Worm (Caenorhabditis elegans) whole organism, L3 larva: ENCODE results near the gene chil-27.

ENCODE experiments used
- R02D3.7 ChIP-seq: fragments of 150-350 bp; optimal IDR thresholded peaks from 2 replicates; lab custom pipeline; 2014; ENCODE audit warnings: missing biosample characterization, missing genetic modification characterization
- ZK546.5 ChIP-seq: sonication (generic microtip); optimal IDR thresholded peaks from 2 replicates; lab custom pipeline; 2017; ENCODE audit warnings: missing biosample characterization, missing genetic modification characterization
- aly-2 ChIP-seq: fragments of 150-350 bp; optimal IDR thresholded peaks from 2 replicates; lab custom pipeline; 2014; ENCODE audit warnings: missing biosample characterization, missing genetic modification characterization
- ama-1 ChIP-seq: fragments of 150-350 bp; optimal IDR thresholded peaks from 2 replicates; lab custom pipeline; 2018
- ceh-16 ChIP-seq: sonication (generic microtip); optimal IDR thresholded peaks from 2 replicates; lab custom pipeline; 2017; ENCODE audit warnings: missing biosample characterization, missing genetic modification characterization
- ceh-28 ChIP-seq: fragments of 150-350 bp; optimal IDR thresholded peaks from 2 replicates; lab custom pipeline; 2014; ENCODE audit warnings: missing biosample characterization, missing genetic modification reagents, missing genetic modification characterization
- ceh-9 ChIP-seq: sonication (generic microtip); optimal IDR thresholded peaks from 2 replicates; lab custom pipeline; 2018; ENCODE audit warnings: missing biosample characterization, missing genetic modification characterization
- daf-12 ChIP-seq: fragments of 150-350 bp; optimal IDR thresholded peaks from 2 replicates; lab custom pipeline; 2014; ENCODE audit warnings: missing biosample characterization, missing genetic modification reagents, missing genetic modification characterization
- egl-27 ChIP-seq: sonication (generic microtip); optimal IDR thresholded peaks from 4 replicates; lab custom pipeline; 2017; ENCODE audit warnings: missing biosample characterization, missing genetic modification reagents, missing genetic modification characterization
- egl-5 ChIP-seq: fragments of 150-350 bp; optimal IDR thresholded peaks from 2 replicates; lab custom pipeline; 2017; ENCODE audit warnings: missing biosample characterization, missing genetic modification reagents, missing genetic modification characterization, inconsistent platforms
- elt-1 ChIP-seq: fragments of 150-350 bp; optimal IDR thresholded peaks from 2 replicates; lab custom pipeline; 2014; ENCODE audit warnings: missing biosample characterization, missing genetic modification characterization
- elt-3 ChIP-seq, 3 experiments: fragments of 150-350 bp in 1 of 3; sonication (generic microtip) in 2 of 3; optimal IDR thresholded peaks; 2 replicates in 2 of 3; 4 replicates in 1 of 3; lab custom pipeline; 2014 to 2017; ENCODE audit warnings: missing biosample characterization in 3 of 3, missing genetic modification characterization in 3 of 3
- eor-1 ChIP-seq, 2 experiments: fragments of 150-350 bp; optimal IDR thresholded peaks; 2 replicates each; lab custom pipeline; 2014 to 2018; ENCODE audit warnings: missing biosample characterization in 2 of 2, missing genetic modification characterization in 2 of 2
- fkh-10 ChIP-seq: sonication (generic microtip); optimal IDR thresholded peaks from 2 replicates; lab custom pipeline; 2017; ENCODE audit warnings: missing biosample characterization, missing genetic modification reagents, missing genetic modification characterization
- fkh-2 ChIP-seq: fragments of 150-350 bp; optimal IDR thresholded peaks from 2 replicates; lab custom pipeline; 2014; ENCODE audit warnings: missing biosample characterization, missing genetic modification reagents, missing genetic modification characterization
- fos-1 ChIP-seq: fragments of 150-350 bp; optimal IDR thresholded peaks from 2 replicates; lab custom pipeline; 2014; ENCODE audit warnings: missing biosample characterization, missing genetic modification characterization
- hmg-11 ChIP-seq: sonication (generic microtip); optimal IDR thresholded peaks from 2 replicates; lab custom pipeline; 2016; ENCODE audit warnings: missing genetic modification characterization, missing compliant biosample characterization
- lin-15B ChIP-seq: fragments of 150-350 bp; optimal IDR thresholded peaks from 2 replicates; lab custom pipeline; 2014; ENCODE audit warnings: missing biosample characterization, missing genetic modification characterization
- lin-39 ChIP-seq: fragments of 150-350 bp; optimal IDR thresholded peaks from 2 replicates; lab custom pipeline; 2018; ENCODE audit warnings: missing biosample characterization, missing genetic modification reagents, missing genetic modification characterization
- mml-1 ChIP-seq: fragments of 150-350 bp; sonication (generic microtip); optimal IDR thresholded peaks from 3 replicates; lab custom pipeline; 2014; ENCODE audit warnings: missing biosample characterization, missing genetic modification characterization
- nfya-1 ChIP-seq: sonication (generic microtip); optimal IDR thresholded peaks from 2 replicates; lab custom pipeline; 2017; ENCODE audit warnings: missing genetic modification characterization, mild to moderate bottlenecking, missing compliant biosample characterization, antibody characterized with exemption, moderate library complexity; ENCODE audit not compliant: insufficient read depth
- nhr-11 ChIP-seq: fragments of 150-350 bp; optimal IDR thresholded peaks from 2 replicates; lab custom pipeline; 2014; ENCODE audit warnings: missing biosample characterization, missing genetic modification characterization
- nhr-12 ChIP-seq: fragments of 150-350 bp; optimal IDR thresholded peaks from 2 replicates; lab custom pipeline; 2014; ENCODE audit warnings: missing biosample characterization, missing genetic modification characterization
- nhr-23 ChIP-seq: fragments of 150-350 bp; optimal IDR thresholded peaks from 2 replicates; lab custom pipeline; 2014; ENCODE audit warnings: missing biosample characterization, missing genetic modification reagents, missing genetic modification characterization
- nhr-237 ChIP-seq: fragments of 150-350 bp; optimal IDR thresholded peaks from 2 replicates; lab custom pipeline; 2014; ENCODE audit warnings: missing biosample characterization, missing genetic modification characterization
- nhr-25 ChIP-seq: sonication (generic microtip); optimal IDR thresholded peaks from 2 replicates; lab custom pipeline; 2017; ENCODE audit warnings: missing biosample characterization, missing genetic modification characterization
- nhr-43 ChIP-seq: sonication (generic microtip); optimal IDR thresholded peaks from 2 replicates; lab custom pipeline; 2016; ENCODE audit warnings: mild to moderate bottlenecking, missing genetic modification characterization, missing compliant biosample characterization; ENCODE audit not compliant: poor library complexity, severe bottlenecking
- nhr-76 ChIP-seq: fragments of 150-350 bp; sonication (generic microtip); optimal IDR thresholded peaks from 5 replicates; lab custom pipeline; 2014; ENCODE audit warnings: missing biosample characterization, missing genetic modification characterization
- pha-4 ChIP-seq: fragments of 150-350 bp; optimal IDR thresholded peaks from 2 replicates; lab custom pipeline; 2014; ENCODE audit warnings: missing biosample characterization, missing genetic modification reagents, missing genetic modification characterization
- pqm-1 ChIP-seq: fragments of 150-350 bp; optimal IDR thresholded peaks from 2 replicates; lab custom pipeline; 2017; ENCODE audit warnings: missing biosample characterization, missing genetic modification characterization, inconsistent platforms
- sea-2 ChIP-seq: fragments of 150-350 bp; sonication (generic microtip); optimal IDR thresholded peaks from 4 replicates; lab custom pipeline; 2014; ENCODE audit warnings: missing biosample characterization, missing genetic modification reagents, missing genetic modification characterization
- snpc-4 ChIP-seq: fragments of 150-350 bp; optimal IDR thresholded peaks from 2 replicates; lab custom pipeline; 2014; ENCODE audit warnings: missing biosample characterization, missing genetic modification characterization
- unc-39 ChIP-seq: sonication (generic microtip); optimal IDR thresholded peaks from 4 replicates; lab custom pipeline; 2017; ENCODE audit warnings: missing biosample characterization, missing genetic modification characterization
- unc-62 ChIP-seq: fragments of 150-350 bp; sonication (generic microtip); optimal IDR thresholded peaks from 4 replicates; lab custom pipeline; 2014; ENCODE audit warnings: missing biosample characterization, missing genetic modification reagents, missing genetic modification characterization
- zag-1 ChIP-seq: fragments of 150-350 bp; optimal IDR thresholded peaks from 2 replicates; lab custom pipeline; 2014; ENCODE audit warnings: missing biosample characterization, missing genetic modification characterization
- ztf-4 ChIP-seq: fragments of 150-350 bp; optimal IDR thresholded peaks from 2 replicates; lab custom pipeline; 2014; ENCODE audit warnings: missing biosample characterization, missing genetic modification characterization

chil-27 gene

DNA sequence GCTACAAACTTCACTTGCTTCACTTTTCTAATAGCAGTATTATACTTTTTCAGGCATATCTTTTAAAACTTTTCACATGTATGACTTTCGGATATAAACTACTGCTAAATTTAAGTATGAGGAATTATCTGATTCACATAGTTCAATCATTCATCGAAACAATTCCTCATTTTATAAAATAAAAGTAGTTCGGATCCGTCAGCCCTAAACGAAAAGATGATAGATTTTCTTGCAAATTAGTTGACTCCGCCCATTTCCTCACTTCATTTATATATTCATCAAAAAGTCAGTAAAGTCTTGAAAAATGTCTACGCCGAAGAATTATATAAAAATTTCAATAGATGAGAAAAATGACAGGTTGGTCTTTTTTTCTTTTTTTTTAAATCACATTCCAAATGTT lies at the start of gene chil-27:
Gene chil-27 (plus strand): TSS at position 301 of the 400 bp plus-strand sequence.
- no peak for TF ChIP-seq eor-1 (tag; optimal IDR thresholded peaks at IDR 0.05; lab: Kevin White, UChicago)
- no peak for TF ChIP-seq mml-1
- TF ChIP-seq nhr-11 (tag; lab: Kevin White, UChicago) = no peak
- TF ChIP-seq R02D3.7 = no peak
- no peak for TF ChIP-seq fos-1
- no peak for TF ChIP-seq nhr-12 (tag; lab: Kevin White, UChicago)
- TF ChIP-seq nhr-23 = no peak
- TF ChIP-seq zag-1 (tag; lab: Kevin White, UChicago) = no peak
- TF ChIP-seq hmg-11 (tag; lab: Kevin White, UChicago) = no peak
- no peak for TF ChIP-seq ceh-16 (tag; lab: Kevin White, UChicago)
- no peak for TF ChIP-seq ceh-28 (tag; lab: Kevin White, UChicago)
- no peak for TF ChIP-seq ZK546.5
- no peak for TF ChIP-seq nfya-1
- no peak for TF ChIP-seq egl-27 (tag; lab: Kevin White, UChicago)
- TF ChIP-seq ceh-9 (tag; lab: Kevin White, UChicago) = no peak

DNA sequence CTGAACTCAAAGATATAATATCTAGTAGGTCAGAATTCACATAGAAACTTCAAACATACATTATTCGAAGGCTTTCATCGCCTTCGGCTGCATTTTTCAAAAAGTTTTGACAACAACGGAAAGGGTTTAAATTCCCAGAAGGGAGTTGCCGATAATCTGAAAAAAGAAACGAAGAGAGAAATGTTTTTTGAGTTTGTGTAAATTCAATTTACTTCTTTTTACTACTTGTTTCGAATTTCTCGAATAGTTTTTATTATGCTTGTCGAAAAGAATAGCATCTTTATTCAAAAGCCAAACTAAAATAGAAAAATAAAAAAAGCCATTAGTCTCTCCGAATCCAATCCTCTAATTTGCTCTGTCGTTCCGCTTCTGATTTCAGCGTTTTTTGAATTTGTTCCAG lies 46.5 kb upstream of the chil-27 start:
- no peak for TF ChIP-seq nhr-237
- TF ChIP-seq fkh-10 (GFP tag; lab: Kevin White, UChicago) = peak; percentile 75

DNA sequence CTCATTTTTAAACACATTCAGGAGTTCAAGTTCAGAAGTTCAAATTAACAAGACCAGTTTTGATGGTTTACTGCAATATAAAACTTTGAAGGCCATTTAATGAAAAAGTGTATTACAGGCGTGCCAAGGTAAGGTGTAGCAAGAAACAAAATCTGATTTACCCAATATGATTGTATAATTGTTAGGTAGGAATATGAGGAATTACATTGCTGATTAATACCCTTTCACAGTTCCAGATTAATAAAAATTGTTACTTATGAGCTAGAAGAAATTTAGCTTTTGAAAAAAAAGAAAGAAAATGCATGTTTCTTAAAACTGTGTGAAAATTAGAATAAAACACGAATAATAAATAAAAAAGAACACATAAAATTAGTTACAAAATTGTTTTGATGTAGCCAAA lies 44.1 kb upstream of the chil-27 start, which contains the start of gene kin-15:
Gene kin-15 (minus strand): TSS at position 101 of the 400 bp plus-strand sequence.
- TF ChIP-seq egl-5 (tag; lab: Kevin White, UChicago) (no peak), elt-3 (tag; optimal IDR thresholded peaks at IDR 0.05; lab: Kevin White, UChicago) (no peak), pqm-1 (no peak), lin-39 (tag; lab: Kevin White, UChicago) (no peak), fkh-2 (no peak), ZK546.5 (no peak), nhr-237 (no peak), nhr-76 (tag; lab: Kevin White, UChicago) (no peak), ceh-9 (tag; lab: Kevin White, UChicago) (no peak), fkh-10 (GFP tag; lab: Kevin White, UChicago) (no peak), sea-2 (GFP tag; lab: Kevin White, UChicago) (no peak), ceh-28 (tag; lab: Kevin White, UChicago) (no peak), nhr-25 (tag; lab: Kevin White, UChicago) (no peak), nhr-43 (tag; lab: Kevin White, UChicago) (no peak)

DNA sequence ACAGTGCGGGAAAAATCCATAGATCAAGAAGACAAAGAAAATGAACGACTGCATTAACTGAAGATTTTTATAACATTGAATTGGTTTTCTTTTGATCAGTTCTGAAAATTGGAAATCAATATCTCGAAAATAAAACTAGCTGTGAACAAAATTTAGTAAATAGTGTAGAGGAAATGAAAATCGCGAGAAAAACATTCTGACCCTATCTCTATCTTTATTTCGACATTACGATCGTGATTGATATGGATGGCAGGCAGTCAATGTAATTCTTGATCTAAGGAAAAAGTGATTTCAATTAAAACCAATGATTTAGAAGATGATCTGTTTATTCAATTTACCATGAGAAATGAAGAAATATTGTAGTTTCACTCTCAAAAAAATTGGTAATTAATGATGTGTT lies 41.7 kb upstream of the chil-27 start, which contains the start of gene kin-16:
Gene kin-16 (minus strand): TSS at position 101 of the 400 bp plus-strand sequence.
- TF ChIP-seq daf-12 (tag; lab: Kevin White, UChicago) (no peak), zag-1 (tag; lab: Kevin White, UChicago) (no peak), unc-39 (no peak), mml-1 (no peak), sea-2 (GFP tag; lab: Kevin White, UChicago) (no peak), unc-62 (GFP tag; lab: Kevin White, UChicago) (no peak), nhr-237 (no peak), elt-1 (tag; lab: Kevin White, UChicago) (no peak), pha-4 (tag; lab: Kevin White, UChicago) (no peak), ceh-28 (tag; lab: Kevin White, UChicago) (no peak), snpc-4 (tag; lab: Kevin White, UChicago) (no peak), R02D3.7 (no peak), nhr-43 (tag; lab: Kevin White, UChicago) (no peak), fos-1 (no peak), ztf-4 (tag; lab: Kevin White, UChicago) (no peak), lin-15B (no peak), ama-1 (no peak), pqm-1 (no peak), nhr-12 (tag; lab: Kevin White, UChicago) (no peak)

DNA sequence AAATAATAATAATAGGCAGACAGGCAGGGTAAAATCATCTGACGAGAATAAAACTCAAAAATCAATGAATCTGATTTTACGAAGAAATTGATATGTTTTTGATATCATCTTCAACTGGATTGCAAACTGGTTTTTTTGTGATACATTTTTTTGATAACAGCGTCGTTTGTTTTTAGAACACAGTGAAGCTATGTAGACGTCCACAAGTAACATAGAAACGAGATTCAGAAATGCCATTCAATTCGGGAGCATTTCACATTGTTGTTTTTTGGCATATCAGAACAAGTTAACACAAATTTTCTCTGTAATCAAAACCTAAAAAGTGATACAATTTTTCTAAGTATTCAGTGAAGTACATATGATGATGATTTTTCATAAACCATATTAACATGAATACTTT lies 39.4 kb upstream of the chil-27 start, which contains the start of gene chil-13:
Gene chil-13 (minus strand): TSS at position 101 of the 400 bp plus-strand sequence.
- no peak for TF ChIP-seq pha-4 (tag; lab: Kevin White, UChicago)
- TF ChIP-seq daf-12 (tag; lab: Kevin White, UChicago) = no peak
- TF ChIP-seq nhr-43 (tag; lab: Kevin White, UChicago) = no peak
- no peak for TF ChIP-seq zag-1 (tag; lab: Kevin White, UChicago)
- no peak for TF ChIP-seq aly-2 (tag; lab: Kevin White, UChicago)
- no peak for TF ChIP-seq nhr-76 (tag; lab: Kevin White, UChicago)
- no peak for TF ChIP-seq nhr-25 (tag; lab: Kevin White, UChicago)
- no peak for TF ChIP-seq sea-2 (GFP tag; lab: Kevin White, UChicago)
